Worm (Caenorhabditis elegans) whole organism, mixed stage, embryonic: ENCODE data around the gene B0222.11.

Experiments
- M03D4.4 ChIP-seq: sonication (generic microtip); optimal IDR thresholded peaks from 2 replicates; lab custom pipeline; 2017; ENCODE audit warnings: mild to moderate bottlenecking, missing genetic modification characterization, missing compliant biosample characterization
- bed-3 ChIP-seq: fragments of 200-800 bp; sonication (Bioruptor generic); optimal IDR thresholded peaks from 3 replicates; lab custom pipeline; 2018; ENCODE audit warnings: mild to moderate bottlenecking, missing genetic modification characterization, moderate library complexity, missing compliant biosample characterization
- blmp-1 ChIP-seq: fragments of 150-350 bp; optimal IDR thresholded peaks from 2 replicates; lab custom pipeline; 2014; ENCODE audit warnings: missing biosample characterization, missing genetic modification characterization
- ceh-39 ChIP-seq: fragments of 150-350 bp; optimal IDR thresholded peaks from 2 replicates; lab custom pipeline; 2014; ENCODE audit warnings: missing biosample characterization, missing genetic modification characterization
- ceh-43 ChIP-seq: fragments of 200-800 bp; sonication (Bioruptor generic); optimal IDR thresholded peaks from 2 replicates; lab custom pipeline; 2018; ENCODE audit warnings: mild to moderate bottlenecking, missing genetic modification characterization, moderate library complexity, missing compliant biosample characterization
- ceh-83 ChIP-seq: fragments of 200-800 bp; sonication (Bioruptor generic); optimal IDR thresholded peaks from 2 replicates; lab custom pipeline; 2018; ENCODE audit warnings: mild to moderate bottlenecking, missing genetic modification characterization, missing compliant biosample characterization
- ces-1 ChIP-seq: fragments of 150-350 bp; optimal IDR thresholded peaks from 2 replicates; lab custom pipeline; 2014; ENCODE audit warnings: missing biosample characterization, missing genetic modification reagents, missing genetic modification characterization
- cnd-1 ChIP-seq: fragments of 200-800 bp; sonication (Bioruptor generic); optimal IDR thresholded peaks from 2 replicates; lab custom pipeline; 2018; ENCODE audit warnings: mild to moderate bottlenecking, missing genetic modification characterization, missing compliant biosample characterization
- elt-1 ChIP-seq: sonication (generic microtip); optimal IDR thresholded peaks from 2 replicates; lab custom pipeline; 2017; ENCODE audit warnings: missing genetic modification characterization, mild to moderate bottlenecking, missing compliant biosample characterization, antibody characterized with exemption, moderate library complexity, borderline replicate concordance; ENCODE audit not compliant: insufficient read depth
- elt-3 ChIP-seq: fragments of 150-350 bp; optimal IDR thresholded peaks from 2 replicates; lab custom pipeline; 2014; ENCODE audit warnings: missing biosample characterization, missing genetic modification characterization
- ham-2 ChIP-seq: fragments of 200-800 bp; sonication (Bioruptor generic); optimal IDR thresholded peaks from 2 replicates; lab custom pipeline; 2018; ENCODE audit warnings: mild to moderate bottlenecking, missing genetic modification characterization, missing compliant biosample characterization
- hlh-1 ChIP-seq: fragments of 150-350 bp; optimal IDR thresholded peaks from 2 replicates; lab custom pipeline; 2014; ENCODE audit warnings: missing biosample characterization, missing genetic modification reagents, missing genetic modification characterization
- lin-13 ChIP-seq: fragments of 150-350 bp; optimal IDR thresholded peaks from 2 replicates; lab custom pipeline; 2014; ENCODE audit warnings: missing biosample characterization, missing genetic modification characterization
- lin-32 ChIP-seq: fragments of 200-800 bp; sonication (Bioruptor generic); optimal IDR thresholded peaks from 2 replicates; lab custom pipeline; 2018; ENCODE audit warnings: mild to moderate bottlenecking, missing genetic modification characterization, missing compliant biosample characterization
- lsy-2 ChIP-seq: fragments of 150-350 bp; optimal IDR thresholded peaks from 2 replicates; lab custom pipeline; 2014; ENCODE audit warnings: missing biosample characterization, missing genetic modification characterization
- mab-5 ChIP-seq: fragments of 150-350 bp; optimal IDR thresholded peaks from 2 replicates; lab custom pipeline; 2014; ENCODE audit warnings: missing biosample characterization, missing genetic modification characterization
- mep-1 ChIP-seq: fragments of 150-350 bp; optimal IDR thresholded peaks from 2 replicates; lab custom pipeline; 2017; ENCODE audit warnings: missing biosample characterization, missing genetic modification reagents, missing genetic modification characterization, inconsistent platforms
- mls-2 ChIP-seq: sonication (generic microtip); optimal IDR thresholded peaks from 2 replicates; lab custom pipeline; 2016; ENCODE audit warnings: mild to moderate bottlenecking, missing genetic modification characterization, moderate library complexity, missing compliant biosample characterization
- nhr-12 ChIP-seq: fragments of 150-350 bp; optimal IDR thresholded peaks from 2 replicates; lab custom pipeline; 2014; ENCODE audit warnings: missing biosample characterization, missing genetic modification characterization
- nhr-2 ChIP-seq: fragments of 150-350 bp; optimal IDR thresholded peaks from 2 replicates; lab custom pipeline; 2014; ENCODE audit warnings: missing biosample characterization, missing genetic modification characterization
- nhr-237 ChIP-seq: fragments of 150-350 bp; optimal IDR thresholded peaks from 2 replicates; lab custom pipeline; 2014; ENCODE audit warnings: missing biosample characterization, missing genetic modification characterization
- nhr-28 ChIP-seq: fragments of 150-350 bp; optimal IDR thresholded peaks from 2 replicates; lab custom pipeline; 2014; ENCODE audit warnings: missing biosample characterization, missing genetic modification characterization
- pha-4 ChIP-seq: fragments of 150-350 bp; optimal IDR thresholded peaks from 2 replicates; lab custom pipeline; 2018; ENCODE audit warnings: missing biosample characterization, missing genetic modification reagents, missing genetic modification characterization
- sem-2 ChIP-seq: fragments of 200-800 bp; sonication (Bioruptor generic); optimal IDR thresholded peaks from 2 replicates; lab custom pipeline; 2018; ENCODE audit warnings: mild to moderate bottlenecking, missing genetic modification characterization, missing compliant biosample characterization
- snpc-4 ChIP-seq: fragments of 150-350 bp; optimal IDR thresholded peaks from 2 replicates; lab custom pipeline; 2014; ENCODE audit warnings: missing biosample characterization, missing genetic modification characterization
- sptf-1 ChIP-seq: sonication (generic microtip); optimal IDR thresholded peaks from 2 replicates; lab custom pipeline; 2017; ENCODE audit warnings: mild to moderate bottlenecking, missing genetic modification characterization, moderate library complexity, missing compliant biosample characterization
- tbx-8 ChIP-seq: fragments of 200-800 bp; sonication (Bioruptor generic); optimal IDR thresholded peaks from 2 replicates; lab custom pipeline; 2018; ENCODE audit warnings: mild to moderate bottlenecking, missing genetic modification characterization, moderate library complexity, missing compliant biosample characterization
- unc-120 ChIP-seq: sonication (generic microtip); optimal IDR thresholded peaks from 2 replicates; lab custom pipeline; 2017; ENCODE audit warnings: missing genetic modification characterization, missing compliant biosample characterization; ENCODE audit not compliant: poor library complexity, severe bottlenecking
- unc-39 ChIP-seq: fragments of 150-350 bp; optimal IDR thresholded peaks from 2 replicates; lab custom pipeline; 2014; ENCODE audit warnings: missing biosample characterization, missing genetic modification characterization
- unc-62 ChIP-seq: fragments of 150-350 bp; optimal IDR thresholded peaks from 2 replicates; lab custom pipeline; 2014; ENCODE audit warnings: missing biosample characterization, missing genetic modification reagents, missing genetic modification characterization
- ztf-11 ChIP-seq: fragments of 150-350 bp; optimal IDR thresholded peaks from 2 replicates; lab custom pipeline; 2014; ENCODE audit warnings: missing biosample characterization, missing genetic modification characterization

B0222.11 gene

DNA sequence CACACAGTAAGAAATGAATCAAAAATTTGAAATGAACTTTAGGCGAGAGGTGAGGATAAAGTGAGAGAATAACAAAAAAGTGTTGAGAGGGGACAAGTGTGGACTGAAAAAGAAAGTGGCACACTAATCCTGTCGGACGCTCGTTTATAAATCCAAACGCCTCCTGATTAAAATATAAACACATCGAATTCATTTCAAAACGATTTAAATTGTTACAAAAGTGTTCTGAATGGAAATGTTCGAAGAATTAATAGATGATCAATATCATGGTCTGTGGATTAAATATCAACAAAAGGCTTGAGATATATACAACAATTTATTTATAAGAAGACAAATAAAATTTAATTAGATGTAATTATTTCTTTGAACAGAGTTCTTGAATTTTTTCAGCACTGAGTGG, at the start of gene B0222.11:
TSS of gene B0222.11 (minus strand) at position 101 of the 400 bp plus-strand sequence.
- TF ChIP-seq ceh-83 (GFP tag; lab: Kevin White, UChicago) (no peak), sem-2 (GFP tag; lab: Kevin White, UChicago) (no peak), elt-1 (no peak), M03D4.4 (tag; lab: Kevin White, UChicago) (no peak), lin-32 (no peak), cnd-1 (tag; lab: Kevin White, UChicago) (no peak)

DNA sequence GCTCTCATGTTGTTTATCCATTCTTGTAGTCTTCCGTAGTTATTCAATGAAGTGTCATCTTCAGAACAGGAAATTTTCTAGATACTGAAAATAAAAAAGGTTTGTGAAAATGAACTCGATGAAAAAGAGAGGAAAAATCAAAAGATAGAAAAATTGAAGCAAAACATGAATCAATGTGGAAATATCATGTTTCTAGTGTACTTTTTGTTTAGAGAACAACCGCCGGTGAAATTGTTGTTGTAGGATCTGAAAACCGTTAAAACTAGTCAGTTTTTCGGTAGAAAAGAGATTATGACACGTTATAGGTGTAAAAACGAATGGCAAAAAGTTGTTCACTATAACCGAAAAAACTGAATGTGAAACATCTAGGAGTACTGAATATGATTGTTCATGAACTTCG, 49.2 kb upstream of the B0222.11 start, which contains the start of gene pacs-1:
TSS of gene pacs-1 (minus strand) at position 101 of the 400 bp plus-strand sequence.
- TF ChIP-seq lin-32 (no peak), ztf-11 (tag; lab: Kevin White, UChicago) (no peak), sptf-1 (tag; lab: Kevin White, UChicago) (no peak), elt-3 (tag; lab: Kevin White, UChicago) (no peak), unc-39 (tag; lab: Kevin White, UChicago) (no peak), sem-2 (GFP tag; lab: Kevin White, UChicago) (no peak), ceh-83 (GFP tag; lab: Kevin White, UChicago) (no peak), mab-5 (tag; lab: Kevin White, UChicago) (no peak), hlh-1 (tag; lab: Kevin White, UChicago) (no peak), elt-1 (no peak), mep-1 (no peak), lsy-2 (tag; lab: Kevin White, UChicago) (no peak), unc-62 (GFP tag; lab: Kevin White, UChicago) (no peak), mls-2 (tag; lab: Kevin White, UChicago) (no peak)

- TF ChIP-seq blmp-1 (no peak), M03D4.4 (tag; lab: Kevin White, UChicago) (no peak), bed-3 (GFP tag; lab: Kevin White, UChicago) (no peak), mls-2 (tag; lab: Kevin White, UChicago) (no peak), lin-13 (no peak), mab-5 (tag; lab: Kevin White, UChicago) (no peak), nhr-12 (no peak), nhr-237 (no peak), sptf-1 (tag; lab: Kevin White, UChicago) (no peak), ceh-83 (GFP tag; lab: Kevin White, UChicago) (no peak), pha-4 (no peak), ceh-43 (GFP tag; lab: Kevin White, UChicago) (no peak), ces-1 (GFP tag; lab: Kevin White, UChicago) (no peak), hlh-1 (tag; lab: Kevin White, UChicago) (no peak), nhr-28 (tag; lab: Kevin White, UChicago) (no peak), tbx-8 (GFP tag; lab: Kevin White, UChicago) (no peak), unc-39 (tag; lab: Kevin White, UChicago) (no peak), nhr-2 (tag; lab: Kevin White, UChicago) (no peak), mep-1 (no peak), lsy-2 (tag; lab: Kevin White, UChicago) (no peak)
Observed at ce11 chrV:9213554-9213953, 45.6 kb upstream of the B0222.11 start, which contains the start of gene mdt-27. Gene mdt-27, minus strand, starts transcription at chrV:9213654.

ce11 chrV:9212499-9212898, 44.5 kb upstream of the B0222.11 start:
- TF ChIP-seq bed-3 (GFP tag; lab: Kevin White, UChicago): no peak
- TF ChIP-seq mep-1: peak; percentile 76
- no peak for TF ChIP-seq snpc-4
- TF ChIP-seq pha-4: peak; percentile 74
- TF ChIP-seq ces-1 (GFP tag; lab: Kevin White, UChicago): peak; percentile 98
- peak; percentile 82 for TF ChIP-seq unc-120
- peak; percentile 27 for TF ChIP-seq mls-2 (tag; lab: Kevin White, UChicago)
- peak; percentile 67 for TF ChIP-seq nhr-237
- TF ChIP-seq lsy-2 (tag; lab: Kevin White, UChicago): peak; percentile 46
- TF ChIP-seq ceh-39 (tag; lab: Kevin White, UChicago): peak; percentile 40

ce11 chrV:9208878-9209277, 40.9 kb upstream of the B0222.11 start:
- TF ChIP-seq ces-1 (GFP tag; lab: Kevin White, UChicago) (peak; percentile 32), ham-2 (GFP tag; lab: Kevin White, UChicago) (no peak)
- TF ChIP-seq, all 35 proteins: peak for 1
